Worm (Caenorhabditis elegans) whole organism, L4 larva: ENCODE data around the gene melo-3.
A peak's percentile ranks its signal among the peaks of the same experiment; 100 is the strongest.

Source experiments
- D1046.2 ChIP-seq: fragments of 200-800 bp; sonication (Bioruptor generic); IDR thresholded peaks from 2 replicates; pipeline ENCODE4 v1.3.6; 2022; ENCODE audit warnings: missing genetic modification characterization, missing compliant biosample characterization
- F37D6.2 ChIP-seq: sonication (generic microtip); optimal IDR thresholded peaks from 2 replicates; lab custom pipeline; 2016; ENCODE audit warnings: mild to moderate bottlenecking, missing genetic modification characterization, missing compliant biosample characterization
- F49E8.2 ChIP-seq: sonication (generic microtip); optimal IDR thresholded peaks from 2 replicates; lab custom pipeline; 2016; ENCODE audit warnings: missing compliant biosample characterization, mild to moderate bottlenecking, missing genetic modification characterization, borderline replicate concordance
- T20F7.1 ChIP-seq: fragments of 200-800 bp; sonication (Bioruptor generic); optimal IDR thresholded peaks from 2 replicates; lab custom pipeline; 2018; ENCODE audit warnings: mild to moderate bottlenecking, missing genetic modification characterization, missing compliant biosample characterization
- Y105C5A.15 ChIP-seq: fragments of 200-800 bp; sonication (Bioruptor generic); IDR thresholded peaks from 2 replicates; pipeline ENCODE4 v1.3.6; 2022; ENCODE audit warnings: missing genetic modification characterization, missing compliant biosample characterization
- Y48G9A.11 ChIP-seq: fragments of 200-800 bp; sonication (Bioruptor generic); IDR thresholded peaks from 2 replicates; pipeline ENCODE4 v1.3.6; 2022; ENCODE audit warnings: missing genetic modification reagents, missing genetic modification characterization, missing compliant biosample characterization
- Y5F2A.4 ChIP-seq: fragments of 200-800 bp; sonication (Bioruptor generic); optimal IDR thresholded peaks from 2 replicates; lab custom pipeline; 2018; ENCODE audit warnings: mild to moderate bottlenecking, missing genetic modification characterization, missing compliant biosample characterization
- ZK546.5 ChIP-seq, 2 experiments: sonication (generic microtip); optimal IDR thresholded peaks; 2 replicates each; lab custom pipeline; 2017; ENCODE audit warnings: missing biosample characterization in 2 of 2, missing genetic modification characterization in 2 of 2
- aha-1 ChIP-seq: fragments of 150-350 bp; peaks from one replicate; lab custom pipeline; 2014; ENCODE audit warnings: missing biosample characterization, missing genetic modification characterization
- aly-2 ChIP-seq: sonication (generic microtip); optimal IDR thresholded peaks from 2 replicates; lab custom pipeline; 2018; ENCODE audit warnings: missing biosample characterization, missing genetic modification characterization
- arid-1 ChIP-seq: fragments of 200-800 bp; sonication (Bioruptor generic); conservative IDR thresholded peaks from 2 replicates; pipeline ENCODE4 v1.3.6; 2022; ENCODE audit warnings: missing genetic modification reagents, missing genetic modification characterization, missing compliant biosample characterization
- attf-4 ChIP-seq: sonication (generic microtip); optimal IDR thresholded peaks from 3 replicates; lab custom pipeline; 2017; ENCODE audit warnings: missing biosample characterization, missing genetic modification characterization
- ceh-82 ChIP-seq: sonication (generic microtip); optimal IDR thresholded peaks from 2 replicates; lab custom pipeline; 2017; ENCODE audit warnings: missing biosample characterization, missing genetic modification characterization
- ces-1 ChIP-seq: fragments of 150-350 bp; sonication (generic microtip); optimal IDR thresholded peaks from 4 replicates; lab custom pipeline; 2014; ENCODE audit warnings: missing biosample characterization, missing genetic modification reagents, missing genetic modification characterization
- cey-2 ChIP-seq: sonication (generic microtip); optimal IDR thresholded peaks from 3 replicates; lab custom pipeline; 2017; ENCODE audit warnings: missing genetic modification characterization, mild to moderate bottlenecking, missing compliant biosample characterization, antibody characterized with exemption, borderline replicate concordance; ENCODE audit not compliant: insufficient read depth
- daf-12 ChIP-seq: fragments of 150-350 bp; optimal IDR thresholded peaks from 2 replicates; lab custom pipeline; 2014; ENCODE audit warnings: missing biosample characterization, missing genetic modification reagents, missing genetic modification characterization
- dmd-9 ChIP-seq: fragments of 200-800 bp; sonication (Bioruptor generic); IDR thresholded peaks from 2 replicates; pipeline ENCODE4 v1.3.6; 2022; ENCODE audit warnings: missing genetic modification reagents, missing genetic modification characterization, missing compliant biosample characterization
- duxl-1 ChIP-seq: sonication (generic microtip); optimal IDR thresholded peaks from 2 replicates; lab custom pipeline; 2016; ENCODE audit warnings: mild to moderate bottlenecking, missing genetic modification characterization, moderate library complexity, missing compliant biosample characterization; ENCODE audit not compliant: poor library complexity
- dve-1 ChIP-seq: sonication (generic microtip); optimal IDR thresholded peaks from 2 replicates; lab custom pipeline; 2017; ENCODE audit warnings: antibody characterized with exemption, mild to moderate bottlenecking, missing genetic modification characterization, missing compliant biosample characterization; ENCODE audit not compliant: insufficient read depth
- egl-43 ChIP-seq: fragments of 200-800 bp; sonication (Bioruptor generic); IDR thresholded peaks from 2 replicates; pipeline ENCODE4 v1.3.6; 2022; ENCODE audit warnings: missing genetic modification reagents, missing genetic modification characterization, missing compliant biosample characterization
- gei-8 ChIP-seq: fragments of 200-800 bp; sonication (Bioruptor generic); optimal IDR thresholded peaks from 2 replicates; lab custom pipeline; 2018; ENCODE audit warnings: mild to moderate bottlenecking, missing genetic modification characterization, missing compliant biosample characterization
- hif-1 ChIP-seq, 2 experiments: sonication (generic microtip); optimal IDR thresholded peaks; 2 replicates each; lab custom pipeline; 2016 to 2017; ENCODE audit warnings: missing compliant biosample characterization in 2 of 2, missing genetic modification characterization in 2 of 2, missing genetic modification reagents in 2 of 2, missing genotype in 2 of 2, mild to moderate bottlenecking in 1 of 2
- hmg-1.1 ChIP-seq: fragments of 200-800 bp; sonication (Bioruptor generic); IDR thresholded peaks from 2 replicates; pipeline ENCODE4 v1.3.6; 2022; ENCODE audit warnings: missing genetic modification reagents, missing genetic modification characterization, missing compliant biosample characterization
- lim-7 ChIP-seq: fragments of 200-800 bp; sonication (Bioruptor generic); IDR thresholded peaks from 2 replicates; pipeline ENCODE4 v1.3.6; 2022; ENCODE audit warnings: missing genetic modification characterization, missing compliant biosample characterization
- lin-1 ChIP-seq: fragments of 200-800 bp; sonication (Bioruptor generic); IDR thresholded peaks from 2 replicates; pipeline ENCODE4 v1.3.6; 2022; ENCODE audit warnings: missing genetic modification reagents, missing genetic modification characterization, missing compliant biosample characterization
- lin-29 ChIP-seq: fragments of 200-800 bp; sonication (Bioruptor generic); IDR thresholded peaks from 2 replicates; pipeline ENCODE4 v1.3.6; 2022; ENCODE audit warnings: missing genetic modification reagents, missing genetic modification characterization, missing compliant biosample characterization
- lin-39 ChIP-seq: fragments of 150-350 bp; optimal IDR thresholded peaks from 2 replicates; lab custom pipeline; 2014; ENCODE audit warnings: missing biosample characterization, missing genetic modification reagents, missing genetic modification characterization
- lir-3 ChIP-seq: sonication (generic microtip); optimal IDR thresholded peaks from 2 replicates; lab custom pipeline; 2016; ENCODE audit warnings: mild to moderate bottlenecking, missing genetic modification characterization, missing compliant biosample characterization
- madf-9 ChIP-seq: fragments of 200-800 bp; sonication (Bioruptor generic); conservative IDR thresholded peaks from 2 replicates; pipeline ENCODE4 v1.3.6; 2022; ENCODE audit warnings: missing genetic modification reagents, missing genetic modification characterization, missing compliant biosample characterization
- mdl-1 ChIP-seq, 2 experiments: fragments of 150-350 bp in 1 of 2; sonication (generic microtip) in 1 of 2; optimal IDR thresholded peaks; 2 replicates each; lab custom pipeline; 2014 to 2017; ENCODE audit warnings: missing biosample characterization in 2 of 2, missing genetic modification characterization in 2 of 2
- mdt-29 ChIP-seq: fragments of 200-800 bp; sonication (Bioruptor generic); IDR thresholded peaks from 2 replicates; pipeline ENCODE4 v1.3.6; 2022; ENCODE audit warnings: missing genetic modification reagents, missing genetic modification characterization, missing compliant biosample characterization
- mep-1 ChIP-seq: fragments of 150-350 bp; sonication (generic microtip); optimal IDR thresholded peaks from 3 replicates; lab custom pipeline; 2014; ENCODE audit warnings: missing biosample characterization, missing genetic modification characterization
- mxl-2 ChIP-seq: fragments of 200-800 bp; sonication (Bioruptor generic); conservative IDR thresholded peaks from 2 replicates; pipeline ENCODE4 v1.3.6; 2022; ENCODE audit warnings: missing genetic modification reagents, missing genetic modification characterization, missing compliant biosample characterization
- mxl-3 ChIP-seq: fragments of 200-800 bp; sonication (Bioruptor generic); optimal IDR thresholded peaks from 2 replicates; lab custom pipeline; 2018; ENCODE audit warnings: mild to moderate bottlenecking, missing genetic modification characterization, missing compliant biosample characterization
- nhr-10 ChIP-seq: fragments of 150-350 bp; optimal IDR thresholded peaks from 2 replicates; lab custom pipeline; 2014; ENCODE audit warnings: missing biosample characterization, missing genetic modification characterization
- nhr-102 ChIP-seq: sonication (generic microtip); optimal IDR thresholded peaks from 2 replicates; lab custom pipeline; 2016; ENCODE audit warnings: mild to moderate bottlenecking, missing genetic modification characterization, moderate library complexity, missing compliant biosample characterization
- nhr-11 ChIP-seq: fragments of 150-350 bp; optimal IDR thresholded peaks from 2 replicates; lab custom pipeline; 2014; ENCODE audit warnings: missing biosample characterization, missing genetic modification characterization
- nhr-6 ChIP-seq: fragments of 150-350 bp; optimal IDR thresholded peaks from 2 replicates; lab custom pipeline; 2014; ENCODE audit warnings: missing biosample characterization, missing genetic modification characterization
- nhr-76 ChIP-seq: fragments of 150-350 bp; optimal IDR thresholded peaks from 2 replicates; lab custom pipeline; 2014; ENCODE audit warnings: missing biosample characterization, missing genetic modification characterization
- nhr-77 ChIP-seq: fragments of 150-350 bp; optimal IDR thresholded peaks from 2 replicates; lab custom pipeline; 2014; ENCODE audit warnings: missing biosample characterization, missing genetic modification characterization
- pha-4 ChIP-seq, 2 experiments: fragments of 150-350 bp in 1 of 2; fragments of 200-800 bp in 1 of 2; sonication (Bioruptor generic) in 1 of 2; IDR thresholded peaks in 1 of 2; optimal IDR thresholded peaks in 1 of 2; 2 replicates each; pipeline versions ENCODE4 v1.3.6 to Lab custom; 2014 to 2022; ENCODE audit warnings: missing genetic modification characterization in 2 of 2, missing genetic modification reagents in 2 of 2, missing biosample characterization in 1 of 2, missing compliant biosample characterization in 1 of 2
- php-3 ChIP-seq: fragments of 200-800 bp; sonication (Bioruptor generic); IDR thresholded peaks from 2 replicates; pipeline ENCODE4 v1.3.6; 2022; ENCODE audit warnings: missing genetic modification reagents, missing genetic modification characterization, missing compliant biosample characterization
- spr-1 ChIP-seq: sonication (generic microtip); optimal IDR thresholded peaks from 2 replicates; lab custom pipeline; 2016; ENCODE audit warnings: mild to moderate bottlenecking, missing genetic modification characterization, missing compliant biosample characterization
- tag-97 ChIP-seq: fragments of 200-800 bp; sonication (Bioruptor generic); IDR thresholded peaks from 2 replicates; pipeline ENCODE4 v1.3.6; 2022; ENCODE audit warnings: missing genetic modification characterization, missing compliant biosample characterization
- unc-130 ChIP-seq: sonication (generic microtip); optimal IDR thresholded peaks from 2 replicates; lab custom pipeline; 2016; ENCODE audit warnings: missing genetic modification reagents, missing genetic modification characterization, missing compliant biosample characterization
- unc-39 ChIP-seq: sonication (generic microtip); optimal IDR thresholded peaks from 2 replicates; lab custom pipeline; 2017; ENCODE audit warnings: missing biosample characterization, missing genetic modification characterization
- vab-7 ChIP-seq: fragments of 200-800 bp; sonication (Bioruptor generic); IDR thresholded peaks from 2 replicates; pipeline ENCODE4 v1.3.6; 2022; ENCODE audit warnings: missing genetic modification reagents, missing genetic modification characterization, missing compliant biosample characterization
- zag-1 ChIP-seq: fragments of 150-350 bp; optimal IDR thresholded peaks from 2 replicates; lab custom pipeline; 2014; ENCODE audit warnings: missing biosample characterization, missing genetic modification characterization
- zip-11 ChIP-seq: fragments of 200-800 bp; sonication (Bioruptor generic); IDR thresholded peaks from 2 replicates; pipeline ENCODE4 v1.3.6; 2022; ENCODE audit warnings: missing genetic modification characterization, missing compliant biosample characterization
- zip-2 ChIP-seq: fragments of 150-350 bp; optimal IDR thresholded peaks from 2 replicates; lab custom pipeline; 2014; ENCODE audit warnings: missing biosample characterization, missing genetic modification characterization
- ztf-11 ChIP-seq: fragments of 150-350 bp; optimal IDR thresholded peaks from 2 replicates; lab custom pipeline; 2014; ENCODE audit warnings: missing biosample characterization, missing genetic modification characterization

The melo-3 gene

ce11 chrV:15083659-15084058 lies 47.0 kb upstream of the melo-3 start (continued):
- TF ChIP-seq nhr-102 (tag; lab: Kevin White, UChicago) (no peak), egl-43 (peak; percentile 47; the same call in 1 of the 2 replicates), php-3 (GFP tag; lab: Robert Waterston, UW) (no peak), duxl-1 (tag; lab: Kevin White, UChicago) (peak; percentile 44), T20F7.1 (GFP tag; lab: Kevin White, UChicago) (no peak), dve-1 (tag; lab: Kevin White, UChicago) (peak; percentile 10), spr-1 (tag; lab: Kevin White, UChicago) (no peak), D1046.2 (GFP tag; lab: Robert Waterston, UW) (no peak), dmd-9 (GFP tag; lab: Robert Waterston, UW) (no peak), mxl-2 (GFP tag; lab: Robert Waterston, UW) (no peak), pha-4 (GFP tag; IDR thresholded peaks at IDR 0.05; lab: Robert Waterston, UW) (peak; percentile 47; the same call in 1 of the 2 replicates), pha-4 (tag; optimal IDR thresholded peaks at IDR 0.05; lab: Kevin White, UChicago) (no peak), mdl-1 (tag; optimal IDR thresholded peaks at IDR 0.05; lab: Kevin White, UChicago) (no peak), arid-1 (0 out of 2 replicates have a peak, but pooled peaks have one; percentile 30), tag-97 (GFP tag; lab: Robert Waterston, UW) (no peak), F49E8.2 (tag; lab: Kevin White, UChicago) (peak; percentile 32), attf-4 (no peak), gei-8 (GFP tag; lab: Kevin White, UChicago) (no peak), lim-7 (GFP tag; lab: Robert Waterston, UW) (no peak), vab-7 (no peak), madf-9 (GFP tag; lab: Robert Waterston, UW) (no peak), daf-12 (no peak), zip-11 (no peak), lin-29 (GFP tag; lab: Robert Waterston, UW) (no peak), aha-1 (tag; lab: Kevin White, UChicago) (peak; percentile 18), ztf-11 (tag; lab: Kevin White, UChicago) (no peak), cey-2 (tag; lab: Kevin White, UChicago) (no peak), Y5F2A.4 (GFP tag; lab: Kevin White, UChicago) (no peak), nhr-76 (tag; lab: Kevin White, UChicago) (no peak), zip-2 (tag; lab: Kevin White, UChicago) (no peak), unc-130 (no peak), nhr-77 (tag; lab: Kevin White, UChicago) (no peak), mep-1 (tag; lab: Kevin White, UChicago) (no peak), nhr-6 (tag; lab: Kevin White, UChicago) (peak; percentile 48), aly-2 (tag; lab: Kevin White, UChicago) (no peak), zag-1 (tag; lab: Kevin White, UChicago) (no peak), Y105C5A.15 (GFP tag; lab: Robert Waterston, UW) (no peak), mdt-29 (no peak), Y48G9A.11 (GFP tag; lab: Robert Waterston, UW) (peak; percentile 58; the same call in 1 of the 2 replicates), hmg-1.1 (no peak), ZK546.5 (tag; optimal IDR thresholded peaks at IDR 0.05; lab: Kevin White, UChicago) (no peak), ces-1 (GFP tag; lab: Kevin White, UChicago) (no peak), unc-39 (tag; lab: Kevin White, UChicago) (no peak), ceh-82 (tag; lab: Kevin White, UChicago) (no peak), lin-1 (GFP tag; lab: Robert Waterston, UW) (no peak), mxl-3 (no peak), hif-1 (tag; optimal IDR thresholded peaks at IDR 0.05; lab: Kevin White, UChicago) (no peak), F37D6.2 (no peak), nhr-11 (no peak), nhr-10 (no peak), lir-3 (no peak), lin-39 (tag; lab: Kevin White, UChicago) (no peak)
